Worm (Caenorhabditis elegans) whole organism, L1 larva: ENCODE data around the gene Y39A1A.21.

Experiments
- zag-1 ChIP-seq: fragments of 150-350 bp; optimal IDR thresholded peaks from 2 replicates; lab custom pipeline; 2014; ENCODE audit warnings: missing biosample characterization, missing genetic modification characterization
- ztf-4 ChIP-seq: fragments of 150-350 bp; optimal IDR thresholded peaks from 2 replicates; lab custom pipeline; 2014; ENCODE audit warnings: missing biosample characterization, missing genetic modification characterization

- TF ChIP-seq ztf-4 (tag; lab: Kevin White, UChicago) (no peak), zag-1 (tag; lab: Kevin White, UChicago) (no peak)
Observed at ce11 chrIII:10689057-10689456, 17.8 kb downstream of the Y39A1A.21 start, which contains the start of gene Y39A1A.31.
